Fruit fly (Drosophila melanogaster) Kc167 (cell line): ENCODE measurements around the gene asl.

Experiments used
- Myc ChIP-seq: fragments of >200 bp; optimal IDR thresholded peaks from 2 replicates; lab custom pipeline; 2017; ENCODE audit warnings: missing external identifiers
- Sin3A ChIP-seq: fragments of >200 bp; optimal IDR thresholded peaks from 2 replicates; lab custom pipeline; 2018; ENCODE audit warnings: missing external identifiers
- h ChIP-seq: fragments of >200 bp; optimal IDR thresholded peaks from 3 replicates; lab custom pipeline; 2018; ENCODE audit warnings: missing external identifiers
- insv ChIP-seq: fragments of >200 bp; optimal IDR thresholded peaks from 3 replicates; lab custom pipeline; 2018; ENCODE audit warnings: missing external identifiers
- psq ChIP-seq: fragments of >200 bp; optimal IDR thresholded peaks from 2 replicates; lab custom pipeline; 2017; ENCODE audit warnings: missing external identifiers
- ttk ChIP-seq: sonication (Bioruptor generic); optimal IDR thresholded peaks from 2 replicates; lab custom pipeline; 2017; ENCODE audit warnings: missing external identifiers

The asl gene

dm6 chr3R:5627552-5627951, 21.2 kb upstream of the asl start, which contains the start of gene CG31551:
TSS of gene CG31551 (plus strand) at chr3R:5627852.
- TF ChIP-seq ttk (lab: Kevin White, UChicago) (no peak), Myc (lab: Kevin White, UChicago) (no peak), h (no peak), Sin3A (lab: Kevin White, UChicago) (no peak), insv (no peak), psq (lab: Kevin White, UChicago) (no peak)

- TF ChIP-seq psq (lab: Kevin White, UChicago) (no peak), Sin3A (lab: Kevin White, UChicago) (no peak), insv (no peak), h (no peak), ttk (lab: Kevin White, UChicago) (no peak), Myc (lab: Kevin White, UChicago) (no peak)
Measured at dm6 chr3R:5624115-5624878, 18.0 kb upstream of the asl start, which contains the start of the genes Dph4, Spec2 and RpL13A. TSS of gene Dph4 (minus strand) at chr3R:5624125. TSS of gene Spec2 (minus strand) at chr3R:5624125. TSS of gene RpL13A (plus strand) at chr3R:5624474.

- TF ChIP-seq Myc (lab: Kevin White, UChicago) = no peak
- no peak for TF ChIP-seq psq (lab: Kevin White, UChicago)
- no peak for TF ChIP-seq ttk (lab: Kevin White, UChicago)
- TF ChIP-seq Sin3A (lab: Kevin White, UChicago) = no peak
- no peak for TF ChIP-seq h
- TF ChIP-seq insv = no peak
Measured at dm6 chr3R:5622985-5623630, 16.8 kb upstream of the asl start.

- TF ChIP-seq ttk (lab: Kevin White, UChicago) = no peak
- TF ChIP-seq insv = no peak
- TF ChIP-seq Myc (lab: Kevin White, UChicago) = no peak
- TF ChIP-seq h = no peak
- no peak for TF ChIP-seq Sin3A (lab: Kevin White, UChicago)
- TF ChIP-seq psq (lab: Kevin White, UChicago) = no peak
Measured at dm6 chr3R:5622406-5622752, 16.0 kb upstream of the asl start.

- TF ChIP-seq insv = no peak
- no peak for TF ChIP-seq psq (lab: Kevin White, UChicago)
- TF ChIP-seq Myc (lab: Kevin White, UChicago) = no peak
- no peak for TF ChIP-seq h
- TF ChIP-seq ttk (lab: Kevin White, UChicago) = no peak
- no peak for TF ChIP-seq Sin3A (lab: Kevin White, UChicago)
Measured at dm6 chr3R:5621714-5622405, 15.5 kb upstream of the asl start.

- TF ChIP-seq h (no peak), Myc (lab: Kevin White, UChicago) (no peak), Sin3A (lab: Kevin White, UChicago) (no peak), ttk (lab: Kevin White, UChicago) (no peak), psq (lab: Kevin White, UChicago) (no peak), insv (no peak)
Measured at dm6 chr3R:5620387-5620956, 14.1 kb upstream of the asl start.

dm6 chr3R:5617923-5618623, 11.7 kb upstream of the asl start:
- TF ChIP-seq psq (lab: Kevin White, UChicago) = no peak
- no peak for TF ChIP-seq ttk (lab: Kevin White, UChicago)
- no peak for TF ChIP-seq h
- no peak for TF ChIP-seq insv
- no peak for TF ChIP-seq Myc (lab: Kevin White, UChicago)
- no peak for TF ChIP-seq Sin3A (lab: Kevin White, UChicago)

dm6 chr3R:5615484-5615883, 9.1 kb upstream of the asl start:
- no peak for TF ChIP-seq Myc (lab: Kevin White, UChicago)
- TF ChIP-seq insv = no peak
- TF ChIP-seq h = no peak

- no peak for TF ChIP-seq h
- TF ChIP-seq psq (lab: Kevin White, UChicago) = no peak
- no peak for TF ChIP-seq insv
- TF ChIP-seq ttk (lab: Kevin White, UChicago) = no peak
- no peak for TF ChIP-seq Myc (lab: Kevin White, UChicago)
- TF ChIP-seq Sin3A (lab: Kevin White, UChicago) = no peak
Measured at dm6 chr3R:5613114-5613443, 6.7 kb upstream of the asl start, which contains the start of gene Atu. TSS of gene Atu (plus strand) at chr3R:5613358.

- no peak for TF ChIP-seq psq (lab: Kevin White, UChicago)
- TF ChIP-seq Sin3A (lab: Kevin White, UChicago) = no peak
- no peak for TF ChIP-seq ttk (lab: Kevin White, UChicago)
- no peak for TF ChIP-seq Myc (lab: Kevin White, UChicago)
- TF ChIP-seq insv = no peak
- TF ChIP-seq h = no peak
Measured at dm6 chr3R:5612372-5613113, 6.2 kb upstream of the asl start, which contains the start of gene Rga. TSS of gene Rga (minus strand) at chr3R:5613112.
